Fruit fly (Drosophila melanogaster) whole organism, wandering third instar larva: ENCODE measurements around the gene SmydA-9.

Source experiments
- Jra ChIP-seq: sonication (Bioruptor generic); optimal IDR thresholded peaks from 2 replicates; lab custom pipeline; 2016; ENCODE audit warnings: missing biosample characterization, missing genetic modification characterization
- Mio ChIP-seq: sonication (Bioruptor generic); optimal IDR thresholded peaks from 2 replicates; lab custom pipeline; 2016; ENCODE audit warnings: missing biosample characterization, missing genetic modification characterization
- Myc ChIP-seq: fragments of >200 bp; optimal IDR thresholded peaks from 2 replicates; lab custom pipeline; 2017
- Sp1 ChIP-seq: fragments of 200-800 bp; sonication (Bioruptor generic); optimal IDR thresholded peaks from 3 replicates; lab custom pipeline; 2019; ENCODE audit warnings: missing biosample characterization, mild to moderate bottlenecking, missing genetic modification characterization, moderate library complexity
- h ChIP-seq: fragments of 200-800 bp; sonication (Bioruptor generic); optimal IDR thresholded peaks from 3 replicates; lab custom pipeline; 2016; ENCODE audit warnings: missing biosample characterization, mild to moderate bottlenecking, missing genetic modification characterization

DNA sequence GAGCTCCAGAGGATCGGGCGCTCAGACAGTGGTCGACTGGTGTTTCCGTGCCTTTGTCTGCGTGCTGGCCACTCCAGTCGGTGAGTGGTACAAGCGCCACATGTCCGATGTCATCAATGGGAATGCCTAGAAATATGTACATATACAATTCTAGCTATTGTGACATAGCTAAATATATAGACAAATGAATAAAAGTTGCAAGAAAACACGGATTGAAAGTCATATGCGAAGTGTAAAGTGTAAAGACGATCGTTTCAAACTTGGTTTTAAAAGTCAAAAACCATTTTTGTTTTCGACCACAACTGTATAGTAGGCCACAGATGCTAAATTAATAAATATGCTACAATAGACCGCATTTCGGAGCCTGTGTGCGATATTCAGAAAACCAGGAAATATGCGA lies 4.8 kb upstream of the SmydA-9 start, which contains the start of gene CG15368:
- TF ChIP-seq Myc (lab: Kevin White, UChicago) (no peak), Jra (GFP tag; lab: Kevin White, UChicago) (no peak), Mio (no peak), h (GFP tag; lab: Kevin White, UChicago) (no peak), Sp1 (no peak)
